Worm (Caenorhabditis elegans) whole organism, L4 larva: ENCODE measurements around the gene cyp-13B1.
A peak's percentile ranks its signal among the peaks of the same experiment; 100 is the strongest.

Experiments
- F26F4.8 ChIP-seq: fragments of 200-800 bp; sonication (Bioruptor generic); conservative IDR thresholded peaks from 2 replicates; pipeline ENCODE4 v1.3.6; 2022; ENCODE audit warnings: missing genetic modification characterization, missing compliant biosample characterization
- F37D6.2 ChIP-seq: sonication (generic microtip); optimal IDR thresholded peaks from 2 replicates; lab custom pipeline; 2016; ENCODE audit warnings: mild to moderate bottlenecking, missing genetic modification characterization, missing compliant biosample characterization
- T26A8.4 ChIP-seq: fragments of 200-800 bp; sonication (Bioruptor generic); IDR thresholded peaks from 2 replicates; pipeline ENCODE4 v1.3.6; 2022; ENCODE audit warnings: missing genetic modification characterization, missing compliant biosample characterization
- Y105C5A.15 ChIP-seq: fragments of 200-800 bp; sonication (Bioruptor generic); IDR thresholded peaks from 2 replicates; pipeline ENCODE4 v1.3.6; 2022; ENCODE audit warnings: missing genetic modification characterization, missing compliant biosample characterization
- ZK337.2 ChIP-seq: fragments of 200-800 bp; sonication (Bioruptor generic); IDR thresholded peaks from 2 replicates; pipeline ENCODE4 v1.3.6; 2022; ENCODE audit warnings: missing genetic modification reagents, missing genetic modification characterization, missing compliant biosample characterization
- aha-1 ChIP-seq: fragments of 150-350 bp; peaks from one replicate; lab custom pipeline; 2014; ENCODE audit warnings: missing biosample characterization, missing genetic modification characterization
- ceh-20 ChIP-seq: fragments of 200-800 bp; sonication (Bioruptor generic); IDR thresholded peaks from 2 replicates; pipeline ENCODE4 v1.3.6; 2022; ENCODE audit warnings: missing genetic modification reagents, missing genetic modification characterization, missing compliant biosample characterization
- ceh-32 ChIP-seq: sonication (generic microtip); optimal IDR thresholded peaks from 2 replicates; lab custom pipeline; 2016; ENCODE audit warnings: mild to moderate bottlenecking, missing genetic modification characterization, missing compliant biosample characterization; ENCODE audit not compliant: poor library complexity
- ceh-44 ChIP-seq: fragments of 200-800 bp; sonication (Bioruptor generic); IDR thresholded peaks from 2 replicates; pipeline ENCODE4 v1.3.6; 2022; ENCODE audit warnings: missing genetic modification reagents, missing genetic modification characterization, missing compliant biosample characterization
- ceh-62 ChIP-seq: sonication (generic microtip); optimal IDR thresholded peaks from 2 replicates; lab custom pipeline; 2017; ENCODE audit warnings: missing biosample characterization, missing genetic modification characterization
- ceh-82 ChIP-seq: sonication (generic microtip); optimal IDR thresholded peaks from 2 replicates; lab custom pipeline; 2017; ENCODE audit warnings: missing biosample characterization, missing genetic modification characterization
- ctbp-1 ChIP-seq: fragments of 200-800 bp; sonication (Bioruptor generic); IDR thresholded peaks from 2 replicates; pipeline ENCODE4 v1.3.6; 2022; ENCODE audit warnings: missing genetic modification reagents, missing genetic modification characterization, missing compliant biosample characterization
- daf-12 ChIP-seq: fragments of 150-350 bp; optimal IDR thresholded peaks from 2 replicates; lab custom pipeline; 2014; ENCODE audit warnings: missing biosample characterization, missing genetic modification reagents, missing genetic modification characterization
- daf-16 ChIP-seq, 3 experiments: sonication (generic microtip); optimal IDR thresholded peaks; 2 replicates each; lab custom pipeline; 2016 to 2017; ENCODE audit warnings: missing genetic modification characterization in 3 of 3, missing genetic modification reagents in 3 of 3, mild to moderate bottlenecking in 2 of 3, missing compliant biosample characterization in 2 of 3, missing biosample characterization in 1 of 3, moderate library complexity in 1 of 3
- dpl-1 ChIP-seq: fragments of 150-350 bp; optimal IDR thresholded peaks from 2 replicates; lab custom pipeline; 2014; ENCODE audit warnings: missing biosample characterization, missing genetic modification reagents, missing genetic modification characterization
- dve-1 ChIP-seq: sonication (generic microtip); optimal IDR thresholded peaks from 2 replicates; lab custom pipeline; 2017; ENCODE audit warnings: antibody characterized with exemption, mild to moderate bottlenecking, missing genetic modification characterization, missing compliant biosample characterization; ENCODE audit not compliant: insufficient read depth
- hlh-11 ChIP-seq: fragments of 200-800 bp; sonication (Bioruptor generic); optimal IDR thresholded peaks from 2 replicates; lab custom pipeline; 2018; ENCODE audit warnings: mild to moderate bottlenecking, missing genetic modification characterization, missing compliant biosample characterization
- hlh-30 ChIP-seq: sonication (generic microtip); optimal IDR thresholded peaks from 2 replicates; lab custom pipeline; 2017; ENCODE audit warnings: antibody characterized with exemption, mild to moderate bottlenecking, missing genetic modification characterization, missing compliant biosample characterization; ENCODE audit not compliant: insufficient read depth
- lin-29 ChIP-seq: fragments of 200-800 bp; sonication (Bioruptor generic); IDR thresholded peaks from 2 replicates; pipeline ENCODE4 v1.3.6; 2022; ENCODE audit warnings: missing genetic modification reagents, missing genetic modification characterization, missing compliant biosample characterization
- lin-39 ChIP-seq: fragments of 150-350 bp; optimal IDR thresholded peaks from 2 replicates; lab custom pipeline; 2014; ENCODE audit warnings: missing biosample characterization, missing genetic modification reagents, missing genetic modification characterization
- madf-9 ChIP-seq: fragments of 200-800 bp; sonication (Bioruptor generic); conservative IDR thresholded peaks from 2 replicates; pipeline ENCODE4 v1.3.6; 2022; ENCODE audit warnings: missing genetic modification reagents, missing genetic modification characterization, missing compliant biosample characterization
- mes-2 ChIP-seq: sonication (generic microtip); optimal IDR thresholded peaks from 2 replicates; lab custom pipeline; 2016; ENCODE audit warnings: missing genotype, mild to moderate bottlenecking, missing genetic modification characterization, missing compliant biosample characterization; ENCODE audit not compliant: poor library complexity, severe bottlenecking
- mxl-2 ChIP-seq: fragments of 200-800 bp; sonication (Bioruptor generic); conservative IDR thresholded peaks from 2 replicates; pipeline ENCODE4 v1.3.6; 2022; ENCODE audit warnings: missing genetic modification reagents, missing genetic modification characterization, missing compliant biosample characterization
- nhr-237 ChIP-seq: sonication (generic microtip); optimal IDR thresholded peaks from 2 replicates; lab custom pipeline; 2017; ENCODE audit warnings: missing biosample characterization, missing genetic modification characterization
- nhr-42 ChIP-seq: fragments of 200-800 bp; sonication (Bioruptor generic); IDR thresholded peaks from 2 replicates; pipeline ENCODE4 v1.3.6; 2022; ENCODE audit warnings: missing genetic modification characterization, missing compliant biosample characterization
- nhr-6 ChIP-seq: fragments of 150-350 bp; optimal IDR thresholded peaks from 2 replicates; lab custom pipeline; 2014; ENCODE audit warnings: missing biosample characterization, missing genetic modification characterization
- pha-4 ChIP-seq, 2 experiments: fragments of 150-350 bp in 1 of 2; fragments of 200-800 bp in 1 of 2; sonication (Bioruptor generic) in 1 of 2; IDR thresholded peaks in 1 of 2; optimal IDR thresholded peaks in 1 of 2; 2 replicates each; pipeline versions ENCODE4 v1.3.6 to Lab custom; 2014 to 2022; ENCODE audit warnings: missing genetic modification characterization in 2 of 2, missing genetic modification reagents in 2 of 2, missing biosample characterization in 1 of 2, missing compliant biosample characterization in 1 of 2
- rbr-2 ChIP-seq: sonication (generic microtip); optimal IDR thresholded peaks from 2 replicates; lab custom pipeline; 2016; ENCODE audit warnings: missing genotype, missing genetic modification characterization, missing compliant biosample characterization
- spr-3 ChIP-seq: fragments of 200-800 bp; sonication (Bioruptor generic); optimal IDR thresholded peaks from 2 replicates; lab custom pipeline; 2018; ENCODE audit warnings: mild to moderate bottlenecking, missing genetic modification characterization, missing compliant biosample characterization
- tra-1 ChIP-seq: fragments of 200-800 bp; sonication (Bioruptor generic); IDR thresholded peaks from 2 replicates; pipeline ENCODE4 v1.3.6; 2022; ENCODE audit warnings: missing genetic modification reagents, missing genetic modification characterization, missing compliant biosample characterization
- unc-130 ChIP-seq: sonication (generic microtip); optimal IDR thresholded peaks from 2 replicates; lab custom pipeline; 2016; ENCODE audit warnings: missing genetic modification reagents, missing genetic modification characterization, missing compliant biosample characterization
- unc-39 ChIP-seq: sonication (generic microtip); optimal IDR thresholded peaks from 2 replicates; lab custom pipeline; 2017; ENCODE audit warnings: missing biosample characterization, missing genetic modification characterization
- vab-7 ChIP-seq: fragments of 200-800 bp; sonication (Bioruptor generic); IDR thresholded peaks from 2 replicates; pipeline ENCODE4 v1.3.6; 2022; ENCODE audit warnings: missing genetic modification reagents, missing genetic modification characterization, missing compliant biosample characterization
- zfp-2 ChIP-seq: sonication (generic microtip); optimal IDR thresholded peaks from 2 replicates; lab custom pipeline; 2016; ENCODE audit warnings: mild to moderate bottlenecking, missing genetic modification characterization, missing compliant biosample characterization
- zfp-3 ChIP-seq: fragments of 200-800 bp; sonication (Bioruptor generic); conservative IDR thresholded peaks from 2 replicates; pipeline ENCODE4 v1.3.6; 2022; ENCODE audit warnings: missing genetic modification reagents, missing genetic modification characterization, missing compliant biosample characterization
- zip-11 ChIP-seq: fragments of 200-800 bp; sonication (Bioruptor generic); IDR thresholded peaks from 2 replicates; pipeline ENCODE4 v1.3.6; 2022; ENCODE audit warnings: missing genetic modification characterization, missing compliant biosample characterization
- zip-2 ChIP-seq: fragments of 150-350 bp; optimal IDR thresholded peaks from 2 replicates; lab custom pipeline; 2014; ENCODE audit warnings: missing biosample characterization, missing genetic modification characterization
- ztf-11 ChIP-seq: fragments of 150-350 bp; optimal IDR thresholded peaks from 2 replicates; lab custom pipeline; 2014; ENCODE audit warnings: missing biosample characterization, missing genetic modification characterization

The cyp-13B1 gene

ce11 chrX:13442446-13442845 lies 33.0 kb upstream of the cyp-13B1 start (continued):
- TF ChIP-seq Y105C5A.15 (GFP tag; lab: Robert Waterston, UW) (0 out of 2 replicates have a peak, but pooled peaks have one; percentile 63), dve-1 (tag; lab: Kevin White, UChicago) (peak; percentile 38), ztf-11 (tag; lab: Kevin White, UChicago) (no peak), F37D6.2 (tag; lab: Kevin White, UChicago) (peak; percentile 66), mxl-2 (GFP tag; lab: Robert Waterston, UW) (0 out of 2 replicates have a peak, but pooled peaks have one; percentile 11), nhr-6 (tag; lab: Kevin White, UChicago) (peak; percentile 16), unc-130 (no peak), spr-3 (GFP tag; lab: Kevin White, UChicago) (no peak), vab-7 (GFP tag; lab: Robert Waterston, UW) (peak; percentile 77), zip-11 (GFP tag; lab: Robert Waterston, UW) (0 out of 2 replicates have a peak, but pooled peaks have one; percentile 27), nhr-42 (0 out of 2 replicates have a peak, but pooled peaks have one; percentile 67), daf-12 (tag; lab: Kevin White, UChicago) (no peak), mes-2 (peak; percentile 79), zfp-2 (tag; lab: Kevin White, UChicago) (no peak), hlh-30 (tag; lab: Kevin White, UChicago) (peak; percentile 70), nhr-237 (tag; lab: Kevin White, UChicago) (no peak), lin-29 (GFP tag; lab: Robert Waterston, UW) (0 out of 2 replicates have a peak, but pooled peaks have one; percentile 44), T26A8.4 (GFP tag; lab: Robert Waterston, UW) (peak; percentile 74), ceh-82 (tag; lab: Kevin White, UChicago) (no peak), pha-4 (GFP tag; IDR thresholded peaks at IDR 0.05; lab: Robert Waterston, UW) (no peak), pha-4 (tag; optimal IDR thresholded peaks at IDR 0.05; lab: Kevin White, UChicago) (no peak), ceh-20 (GFP tag; lab: Robert Waterston, UW) (peak; percentile 62; the same call in 1 of the 2 replicates), zip-2 (tag; lab: Kevin White, UChicago) (peak; percentile 23), lin-39 (tag; lab: Kevin White, UChicago) (no peak), hlh-11 (tag; lab: Kevin White, UChicago) (peak; percentile 47), unc-39 (tag; lab: Kevin White, UChicago) (no peak), rbr-2 (peak; percentile 74), daf-16 (GFP tag; optimal IDR thresholded peaks at IDR 0.05; lab: Kevin White, UChicago) (peak; percentile 0 to 37), daf-16 (tag; optimal IDR thresholded peaks at IDR 0.05; lab: Kevin White, UChicago) (peak; percentile 52), F26F4.8 (peak; percentile 42; the same call in 1 of the 2 replicates), zfp-3 (GFP tag; lab: Robert Waterston, UW) (peak; percentile 37; the same call in 1 of the 2 replicates), ceh-62 (no peak), madf-9 (GFP tag; lab: Robert Waterston, UW) (peak; percentile 75), ceh-44 (GFP tag; lab: Robert Waterston, UW) (0 out of 2 replicates have a peak, but pooled peaks have one; percentile 40), aha-1 (tag; lab: Kevin White, UChicago) (no peak), tra-1 (GFP tag; lab: Robert Waterston, UW) (0 out of 2 replicates have a peak, but pooled peaks have one; percentile 18), ceh-32 (no peak), dpl-1 (GFP tag; lab: Kevin White, UChicago) (peak; percentile 5)

- TF ChIP-seq ZK337.2 (GFP tag; lab: Robert Waterston, UW) (0 out of 2 replicates have a peak, but pooled peaks have one; percentile 2), daf-16 (GFP tag; optimal IDR thresholded peaks at IDR 0.05; lab: Kevin White, UChicago) (no peak), daf-16 (tag; optimal IDR thresholded peaks at IDR 0.05; lab: Kevin White, UChicago) (peak; percentile 0), ctbp-1 (GFP tag; lab: Robert Waterston, UW) (no peak)
- TF ChIP-seq, all 104 proteins: peak for 2
Observed at ce11 chrX:13435790-13436472, 26.5 kb upstream of the cyp-13B1 start, which contains the start of gene jmjd-3.3. Gene jmjd-3.3 (plus strand): TSS chrX:13436422.
